Worm (Caenorhabditis elegans) whole organism, L3 larva: ENCODE measurements around the gene ula-1.

ENCODE experiments used
- R02D3.7 ChIP-seq: fragments of 150-350 bp; optimal IDR thresholded peaks from 2 replicates; lab custom pipeline; 2014; ENCODE audit warnings: missing biosample characterization, missing genetic modification characterization
- aly-2 ChIP-seq: fragments of 150-350 bp; optimal IDR thresholded peaks from 2 replicates; lab custom pipeline; 2014; ENCODE audit warnings: missing biosample characterization, missing genetic modification characterization
- daf-12 ChIP-seq: fragments of 150-350 bp; optimal IDR thresholded peaks from 2 replicates; lab custom pipeline; 2014; ENCODE audit warnings: missing biosample characterization, missing genetic modification reagents, missing genetic modification characterization
- elt-2 ChIP-seq: sonication (generic microtip); optimal IDR thresholded peaks from 2 replicates; lab custom pipeline; 2016; ENCODE audit warnings: missing genetic modification reagents, mild to moderate bottlenecking, missing genetic modification characterization, missing compliant biosample characterization
- fos-1 ChIP-seq: fragments of 150-350 bp; optimal IDR thresholded peaks from 2 replicates; lab custom pipeline; 2014; ENCODE audit warnings: missing biosample characterization, missing genetic modification characterization
- jun-1 ChIP-seq: fragments of 150-350 bp; optimal IDR thresholded peaks from 2 replicates; lab custom pipeline; 2014; ENCODE audit warnings: missing biosample characterization, missing genetic modification reagents, missing genetic modification characterization
- lin-39 ChIP-seq: fragments of 150-350 bp; optimal IDR thresholded peaks from 2 replicates; lab custom pipeline; 2018; ENCODE audit warnings: missing biosample characterization, missing genetic modification reagents, missing genetic modification characterization
- mdl-1 ChIP-seq: fragments of 150-350 bp; optimal IDR thresholded peaks from 2 replicates; lab custom pipeline; 2014; ENCODE audit warnings: missing biosample characterization, missing genetic modification characterization
- nfya-1 ChIP-seq: sonication (generic microtip); optimal IDR thresholded peaks from 2 replicates; lab custom pipeline; 2017; ENCODE audit warnings: missing genetic modification characterization, mild to moderate bottlenecking, missing compliant biosample characterization, antibody characterized with exemption, moderate library complexity; ENCODE audit not compliant: insufficient read depth
- nhr-237 ChIP-seq: fragments of 150-350 bp; optimal IDR thresholded peaks from 2 replicates; lab custom pipeline; 2014; ENCODE audit warnings: missing biosample characterization, missing genetic modification characterization
- pqm-1 ChIP-seq: fragments of 150-350 bp; optimal IDR thresholded peaks from 2 replicates; lab custom pipeline; 2017; ENCODE audit warnings: missing biosample characterization, missing genetic modification characterization, inconsistent platforms
- snpc-4 ChIP-seq: fragments of 150-350 bp; optimal IDR thresholded peaks from 2 replicates; lab custom pipeline; 2014; ENCODE audit warnings: missing biosample characterization, missing genetic modification characterization
- tbx-2 ChIP-seq: sonication (generic microtip); optimal IDR thresholded peaks from 2 replicates; lab custom pipeline; 2016; ENCODE audit warnings: mild to moderate bottlenecking, missing genetic modification characterization, missing compliant biosample characterization
- unc-62 ChIP-seq: fragments of 150-350 bp; sonication (generic microtip); optimal IDR thresholded peaks from 4 replicates; lab custom pipeline; 2014; ENCODE audit warnings: missing biosample characterization, missing genetic modification reagents, missing genetic modification characterization

DNA sequence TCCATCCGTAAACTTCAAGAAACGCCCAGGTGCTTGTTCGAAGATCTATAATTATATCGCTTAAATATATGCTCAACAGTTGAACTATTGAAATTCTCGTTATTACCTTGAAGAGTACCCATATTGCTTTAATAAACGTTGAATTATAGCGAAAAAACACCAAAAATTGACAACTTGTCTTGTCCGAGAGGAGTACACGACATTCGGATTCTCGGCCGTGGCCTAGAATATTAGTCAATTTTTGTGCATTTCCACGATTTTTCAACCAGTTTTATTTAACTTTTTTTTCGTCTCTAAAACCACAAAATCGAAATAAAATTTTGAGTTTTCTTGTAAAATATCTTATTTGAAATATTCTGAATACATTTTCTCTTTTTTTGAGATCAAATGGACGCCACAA lies 7.8 kb downstream of the ula-1 start, which contains the start of the genes F26F4.9 and cee-1:
- TF ChIP-seq pqm-1 (peak; percentile 43), nhr-237 (tag; lab: Kevin White, UChicago) (no peak), daf-12 (no peak), snpc-4 (tag; lab: Kevin White, UChicago) (peak; percentile 53), nfya-1 (tag; lab: Kevin White, UChicago) (peak; percentile 65), lin-39 (tag; lab: Kevin White, UChicago) (no peak), tbx-2 (tag; lab: Kevin White, UChicago) (no peak), unc-62 (GFP tag; lab: Kevin White, UChicago) (no peak), elt-2 (peak; percentile 6), aly-2 (tag; lab: Kevin White, UChicago) (no peak), mdl-1 (tag; lab: Kevin White, UChicago) (no peak), jun-1 (tag; lab: Kevin White, UChicago) (peak; percentile 22), fos-1 (tag; lab: Kevin White, UChicago) (no peak), R02D3.7 (no peak)
